Fruit fly (Drosophila melanogaster): ENCODE data around the gene Or67a.

- TF ChIP-seq ey (GFP tag; optimal IDR thresholded peaks at IDR 0.05) (no peak), Rel (GFP tag; optimal IDR thresholded peaks at IDR 0.05) (peak; percentile 35), Rel (tag; optimal IDR thresholded peaks at IDR 0.05) (peak; percentile 4), jim (GFP tag; optimal IDR thresholded peaks at IDR 0.05) (no peak), rgr (GFP tag; optimal IDR thresholded peaks at IDR 0.05) (no peak), Dif (GFP tag; optimal IDR thresholded peaks at IDR 0.05; ENCODE audit: partially characterized antibody) (peak; percentile 82)
These were observed 18.0 kb downstream of the Or67a start, which contains the start of gene CG42673 for dm6 chr3L:9546875-9547324.
